Fruit fly (Drosophila melanogaster) whole organism, prepupa: Measurements from ENCODE around the gene CG31098.

Experiments used
- Blimp-1 ChIP-seq: fragments of 200-800 bp; sonication (Bioruptor generic); optimal IDR thresholded peaks from 3 replicates; lab custom pipeline; 2017; ENCODE audit warnings: missing biosample characterization, missing genetic modification characterization, mild to moderate bottlenecking, moderate library complexity, missing genetic modification reagents
- CG10669 ChIP-seq: fragments of 200-800 bp; sonication (Bioruptor generic); optimal IDR thresholded peaks from 3 replicates; lab custom pipeline; 2018; ENCODE audit warnings: missing biosample characterization, mild to moderate bottlenecking, missing genetic modification characterization, moderate library complexity
- CG11762 ChIP-seq: fragments of 200-800 bp; sonication (Bioruptor generic); optimal IDR thresholded peaks from 3 replicates; lab custom pipeline; 2016; ENCODE audit warnings: missing biosample characterization, missing genetic modification characterization; ENCODE audit not compliant: insufficient read depth
- CG11902 ChIP-seq: fragments of 200-800 bp; sonication (Bioruptor generic); optimal IDR thresholded peaks from 3 replicates; lab custom pipeline; 2016; ENCODE audit warnings: missing biosample characterization, missing genetic modification characterization
- CG15336 ChIP-seq: fragments of 200-800 bp; sonication (Bioruptor generic); IDR thresholded peaks from 2 replicates; pipeline ENCODE4 v1.3.6; 2022; ENCODE audit warnings: missing biosample characterization, missing genetic modification characterization
- CG1621 ChIP-seq: fragments of 200-800 bp; sonication (Bioruptor generic); optimal IDR thresholded peaks from 3 replicates; lab custom pipeline; 2018; ENCODE audit warnings: missing biosample characterization, mild to moderate bottlenecking, missing genetic modification characterization
- CG16779 ChIP-seq: fragments of 200-800 bp; sonication (Bioruptor generic); optimal IDR thresholded peaks from 3 replicates; lab custom pipeline; 2017; ENCODE audit warnings: missing biosample characterization, mild to moderate bottlenecking, missing genetic modification characterization
- CG3032 ChIP-seq: fragments of 200-800 bp; optimal IDR thresholded peaks from 2 replicates; lab custom pipeline; 2019; ENCODE audit warnings: missing biosample characterization, mild to moderate bottlenecking, missing genetic modification characterization, moderate library complexity
- CG32006 ChIP-seq: fragments of 200-800 bp; sonication (Bioruptor generic); optimal IDR thresholded peaks from 3 replicates; lab custom pipeline; 2017; ENCODE audit warnings: missing biosample characterization, mild to moderate bottlenecking, missing genetic modification characterization
- CG34406 ChIP-seq: fragments of 200-800 bp; sonication (Bioruptor generic); optimal IDR thresholded peaks from 3 replicates; lab custom pipeline; 2016; ENCODE audit warnings: missing biosample characterization, missing genetic modification characterization
- CG6163 ChIP-seq: fragments of 200-800 bp; sonication (Bioruptor generic); IDR thresholded peaks from 3 replicates; pipeline ENCODE4 v1.3.6; 2022; ENCODE audit warnings: missing biosample characterization, missing genetic modification characterization
- CG6276 ChIP-seq: fragments of 200-800 bp; sonication (Bioruptor generic); optimal IDR thresholded peaks from 2 replicates; lab custom pipeline; 2017; ENCODE audit warnings: missing biosample characterization, mild to moderate bottlenecking, missing genetic modification characterization
- CG6808 ChIP-seq: fragments of 200-800 bp; sonication (Bioruptor generic); optimal IDR thresholded peaks from 3 replicates; lab custom pipeline; 2017; ENCODE audit warnings: missing biosample characterization, missing genetic modification characterization, mild to moderate bottlenecking, moderate library complexity, missing genetic modification reagents
- CG6854 ChIP-seq: fragments of 200-800 bp; sonication (Bioruptor generic); optimal IDR thresholded peaks from 2 replicates; lab custom pipeline; 2017; ENCODE audit warnings: missing biosample characterization, mild to moderate bottlenecking, missing genetic modification characterization
- CG8119 ChIP-seq: fragments of 200-800 bp; sonication (Bioruptor generic); IDR thresholded peaks from 3 replicates; pipeline ENCODE4 v1.3.6; 2022; ENCODE audit warnings: missing biosample characterization, missing genetic modification characterization
- CG8319 ChIP-seq: fragments of 200-800 bp; sonication (Bioruptor generic); optimal IDR thresholded peaks from 3 replicates; lab custom pipeline; 2016; ENCODE audit warnings: missing biosample characterization, missing genetic modification characterization
- CG8632 ChIP-seq: fragments of 200-800 bp; sonication (Bioruptor generic); optimal IDR thresholded peaks from 3 replicates; lab custom pipeline; 2016; ENCODE audit warnings: missing biosample characterization, missing genetic modification characterization
- Eip78C ChIP-seq: fragments of 200-800 bp; sonication (Bioruptor generic); peaks from one replicate; lab custom pipeline; 2016; ENCODE audit warnings: missing biosample characterization, missing genetic modification characterization
- Ets21C ChIP-seq: fragments of 200-800 bp; sonication (Bioruptor generic); optimal IDR thresholded peaks from 3 replicates; lab custom pipeline; 2016; ENCODE audit warnings: missing biosample characterization, missing genetic modification characterization
- Ets96B ChIP-seq: fragments of 200-800 bp; optimal IDR thresholded peaks from 2 replicates; lab custom pipeline; 2019; ENCODE audit warnings: missing biosample characterization, mild to moderate bottlenecking, missing genetic modification characterization, moderate library complexity
- Gug ChIP-seq: fragments of 200-800 bp; sonication (Bioruptor generic); IDR thresholded peaks from 2 replicates; pipeline ENCODE4 v1.3.6; 2022; ENCODE audit warnings: missing biosample characterization, missing genetic modification characterization
- Hr4 ChIP-seq: fragments of 200-800 bp; sonication (Bioruptor generic); optimal IDR thresholded peaks from 3 replicates; lab custom pipeline; 2016; ENCODE audit warnings: missing biosample characterization, missing genetic modification characterization
- OdsH ChIP-seq: fragments of 200-800 bp; sonication (Bioruptor generic); optimal IDR thresholded peaks from 3 replicates; lab custom pipeline; 2016; ENCODE audit warnings: missing biosample characterization, missing genetic modification characterization
- Sox102F ChIP-seq: fragments of 200-800 bp; sonication (Bioruptor generic); optimal IDR thresholded peaks from 2 replicates; lab custom pipeline; 2016; ENCODE audit warnings: missing biosample characterization, mild to moderate bottlenecking, missing genetic modification characterization
- cyc ChIP-seq: fragments of 200-800 bp; sonication (Bioruptor generic); optimal IDR thresholded peaks from 3 replicates; lab custom pipeline; 2016; ENCODE audit warnings: missing biosample characterization, missing genetic modification characterization
- dac ChIP-seq: fragments of 200-800 bp; sonication (Bioruptor generic); optimal IDR thresholded peaks from 2 replicates; lab custom pipeline; 2017; ENCODE audit warnings: missing biosample characterization, mild to moderate bottlenecking, missing genetic modification characterization
- dsx ChIP-seq: fragments of 200-800 bp; optimal IDR thresholded peaks from 3 replicates; lab custom pipeline; 2019; ENCODE audit warnings: missing biosample characterization, mild to moderate bottlenecking, missing genetic modification characterization, moderate library complexity; ENCODE audit not compliant: poor library complexity, severe bottlenecking
- fd59A ChIP-seq: fragments of 200-800 bp; sonication (Bioruptor generic); optimal IDR thresholded peaks from 2 replicates; lab custom pipeline; 2017; ENCODE audit warnings: missing biosample characterization, mild to moderate bottlenecking, missing genetic modification characterization, missing genetic modification reagents
- fd85E ChIP-seq: fragments of 200-800 bp; sonication (Bioruptor generic); optimal IDR thresholded peaks from 3 replicates; lab custom pipeline; 2016; ENCODE audit warnings: missing biosample characterization, missing genetic modification characterization
- fkh ChIP-seq: fragments of 200-800 bp; sonication (Bioruptor generic); optimal IDR thresholded peaks from 3 replicates; lab custom pipeline; 2017; ENCODE audit warnings: missing biosample characterization, mild to moderate bottlenecking, missing genetic modification characterization, moderate library complexity
- lz ChIP-seq: fragments of 200-800 bp; sonication (Bioruptor generic); optimal IDR thresholded peaks from 3 replicates; lab custom pipeline; 2016; ENCODE audit warnings: missing biosample characterization, missing genetic modification characterization
- pdm3 ChIP-seq: fragments of 200-800 bp; sonication (Bioruptor generic); optimal IDR thresholded peaks from 3 replicates; lab custom pipeline; 2016; ENCODE audit warnings: missing biosample characterization, missing genetic modification characterization
- salr ChIP-seq, 2 experiments: fragments of 200-800 bp; sonication (Bioruptor generic); optimal IDR thresholded peaks; 3 replicates each; lab custom pipeline; 2016 to 2018; ENCODE audit warnings: missing biosample characterization in 2 of 2, missing genetic modification characterization in 2 of 2, mild to moderate bottlenecking in 1 of 2
- ss ChIP-seq, 2 experiments: fragments of 200-800 bp; sonication (Bioruptor generic); optimal IDR thresholded peaks; 2 replicates in 1 of 2; 3 replicates in 1 of 2; lab custom pipeline; 2017 to 2018; ENCODE audit warnings: mild to moderate bottlenecking in 2 of 2, missing biosample characterization in 2 of 2, missing genetic modification characterization in 2 of 2, moderate library complexity in 1 of 2
- svp ChIP-seq: fragments of 200-800 bp; sonication (Bioruptor generic); peaks from one replicate; lab custom pipeline; 2016; ENCODE audit warnings: missing biosample characterization, missing genetic modification characterization
- topi ChIP-seq: fragments of 200-800 bp; sonication (Bioruptor generic); optimal IDR thresholded peaks from 3 replicates; lab custom pipeline; 2016; ENCODE audit warnings: missing biosample characterization, missing genetic modification characterization
- vri ChIP-seq: fragments of 200-800 bp; sonication (Bioruptor generic); optimal IDR thresholded peaks from 3 replicates; lab custom pipeline; 2016; ENCODE audit warnings: missing biosample characterization, mild to moderate bottlenecking, missing genetic modification characterization

Gene CG31098

dm6 chr3R:25277112-25277511 lies 15.7 kb downstream of the CG31098 start, which contains the start of gene CG10513:
Gene CG10513 (minus strand): TSS chr3R:25277212.
- TF ChIP-seq vri (GFP tag; lab: Kevin White, UChicago): peak; percentile 6
- no peak for TF ChIP-seq dac (GFP tag; lab: Kevin White, UChicago)

- TF ChIP-seq vri (GFP tag; lab: Kevin White, UChicago) (peak; percentile 63), fkh (peak; percentile 71), dac (GFP tag; lab: Kevin White, UChicago) (no peak), CG10669 (GFP tag; lab: Kevin White, UChicago) (no peak), fd85E (no peak), Eip78C (GFP tag; lab: Kevin White, UChicago) (no peak), CG6163 (GFP tag; lab: Robert Waterston, UW) (no peak), CG16779 (tag; lab: Kevin White, UChicago) (peak; percentile 2)
Measured at dm6 chr3R:25275276-25275675, 17.5 kb downstream of the CG31098 start.

DNA sequence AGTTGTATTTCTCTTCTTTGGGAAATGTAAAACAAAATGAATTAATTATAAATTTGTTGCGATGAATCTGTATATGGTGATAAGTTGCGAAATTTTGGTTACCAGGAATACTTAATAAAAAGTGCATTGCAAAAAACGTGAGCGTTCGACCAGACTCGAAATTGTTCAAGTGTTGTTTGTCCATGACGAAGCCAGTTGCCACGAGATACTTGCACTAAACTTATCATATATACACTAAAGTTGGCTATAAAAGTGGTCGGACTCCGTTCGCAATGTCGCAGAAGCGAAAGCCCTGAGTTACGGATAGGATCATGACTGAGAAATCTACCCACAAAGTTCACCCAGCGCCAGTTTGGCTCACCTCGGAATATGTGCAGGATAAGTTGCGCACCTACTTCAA lies 19.2 kb downstream of the CG31098 start, which contains the start of gene CG11878:
Gene CG11878 (plus strand): TSS at position 301 of the 400 bp plus-strand sequence.
- TF ChIP-seq dsx (GFP tag; lab: Kevin White, UChicago): no peak
- no peak for TF ChIP-seq CG8119

DNA sequence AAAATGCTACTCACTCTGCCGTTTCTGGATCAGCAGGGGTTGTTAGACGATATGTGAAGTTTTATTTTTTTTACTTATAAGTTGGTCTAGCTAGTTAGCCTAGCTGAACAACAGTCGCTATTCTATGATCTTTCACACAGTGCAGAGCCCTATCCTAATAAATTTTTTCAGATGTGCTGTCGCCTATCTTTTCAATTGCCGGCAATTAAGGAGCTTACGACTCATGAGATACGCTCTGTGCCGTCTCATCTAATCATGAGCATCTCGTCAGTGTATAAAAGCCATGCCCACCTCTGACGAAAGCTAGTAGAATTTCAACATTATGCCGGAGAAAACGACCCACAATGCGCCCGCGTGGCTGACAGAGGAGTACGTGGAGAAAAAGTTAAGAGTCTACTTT lies 22.9 kb downstream of the CG31098 start, which contains the start of the genes CG11889 and CG11891:
Gene CG11889 (plus strand): TSS at position 301 of the 400 bp plus-strand sequence.
Gene CG11891 (plus strand): TSS at position 301 of the 400 bp plus-strand sequence.
- TF ChIP-seq ss (GFP tag; optimal IDR thresholded peaks at IDR 0.05; lab: Kevin White, UChicago) (no peak), Sox102F (no peak), CG6276 (GFP tag; lab: Kevin White, UChicago) (no peak), CG32006 (GFP tag; lab: Kevin White, UChicago) (no peak), pdm3 (no peak), CG8319 (no peak), fd59A (GFP tag; lab: Kevin White, UChicago) (no peak), CG15336 (GFP tag; lab: Robert Waterston, UW) (no peak), cyc (GFP tag; lab: Kevin White, UChicago) (no peak), CG1621 (no peak), Ets96B (tag; lab: Kevin White, UChicago) (no peak), Hr4 (GFP tag; lab: Kevin White, UChicago) (no peak), Eip78C (GFP tag; lab: Kevin White, UChicago) (no peak), CG8632 (GFP tag; lab: Kevin White, UChicago) (no peak), lz (GFP tag; lab: Kevin White, UChicago) (no peak), Blimp-1 (no peak), topi (GFP tag; lab: Kevin White, UChicago) (no peak), CG11902 (GFP tag; lab: Kevin White, UChicago) (no peak)

DNA sequence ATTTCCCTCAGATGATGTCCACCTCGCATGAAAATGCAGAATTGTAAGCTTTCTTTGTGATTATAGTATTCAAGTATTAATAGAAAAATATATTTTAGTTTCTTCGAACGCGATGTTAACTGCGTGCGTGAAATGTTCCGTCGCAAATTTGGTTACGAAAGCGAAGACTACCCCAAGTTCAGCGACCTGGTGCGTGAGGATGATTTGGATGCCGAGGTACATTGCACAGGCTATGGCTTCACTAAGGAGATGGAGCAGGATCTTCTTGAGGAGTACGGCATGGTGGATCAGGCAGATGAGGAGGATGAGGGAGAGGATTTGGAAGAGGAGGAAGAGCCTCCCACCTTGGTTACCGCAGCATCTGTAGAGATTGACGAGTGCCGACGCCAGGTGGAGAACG lies 26.0 kb downstream of the CG31098 start:
- TF ChIP-seq Gug (no peak), CG6276 (GFP tag; lab: Kevin White, UChicago) (no peak), CG34406 (GFP tag; lab: Kevin White, UChicago) (no peak), CG8632 (GFP tag; lab: Kevin White, UChicago) (no peak), salr (GFP tag; optimal IDR thresholded peaks at IDR 0.05; lab: Kevin White, UChicago) (no peak), CG6808 (no peak), Ets21C (GFP tag; lab: Kevin White, UChicago) (no peak), cyc (GFP tag; lab: Kevin White, UChicago) (no peak), CG6854 (GFP tag; lab: Kevin White, UChicago) (no peak), Blimp-1 (no peak), svp (no peak), CG3032 (tag; lab: Kevin White, UChicago) (no peak), OdsH (GFP tag; lab: Kevin White, UChicago) (no peak), CG6163 (GFP tag; lab: Robert Waterston, UW) (no peak), pdm3 (no peak), CG11762 (no peak), topi (GFP tag; lab: Kevin White, UChicago) (no peak), lz (GFP tag; lab: Kevin White, UChicago) (no peak), CG11902 (GFP tag; lab: Kevin White, UChicago) (no peak), vri (GFP tag; lab: Kevin White, UChicago) (no peak)
- TF ChIP-seq, all 60 proteins: peak for 0
